Worm (Caenorhabditis elegans) whole organism, mixed stage, embryonic: ENCODE measurements around the gene srw-11.

Source experiments
- M03D4.4 ChIP-seq: sonication (generic microtip); optimal IDR thresholded peaks from 2 replicates; lab custom pipeline; 2017; ENCODE audit warnings: mild to moderate bottlenecking, missing genetic modification characterization, missing compliant biosample characterization
- bed-3 ChIP-seq: fragments of 200-800 bp; sonication (Bioruptor generic); optimal IDR thresholded peaks from 3 replicates; lab custom pipeline; 2018; ENCODE audit warnings: mild to moderate bottlenecking, missing genetic modification characterization, moderate library complexity, missing compliant biosample characterization
- blmp-1 ChIP-seq: fragments of 150-350 bp; optimal IDR thresholded peaks from 2 replicates; lab custom pipeline; 2014; ENCODE audit warnings: missing biosample characterization, missing genetic modification characterization
- ceh-39 ChIP-seq: fragments of 150-350 bp; optimal IDR thresholded peaks from 2 replicates; lab custom pipeline; 2014; ENCODE audit warnings: missing biosample characterization, missing genetic modification characterization
- ceh-43 ChIP-seq: fragments of 200-800 bp; sonication (Bioruptor generic); optimal IDR thresholded peaks from 2 replicates; lab custom pipeline; 2018; ENCODE audit warnings: mild to moderate bottlenecking, missing genetic modification characterization, moderate library complexity, missing compliant biosample characterization
- cnd-1 ChIP-seq: fragments of 200-800 bp; sonication (Bioruptor generic); optimal IDR thresholded peaks from 2 replicates; lab custom pipeline; 2018; ENCODE audit warnings: mild to moderate bottlenecking, missing genetic modification characterization, missing compliant biosample characterization
- elt-1 ChIP-seq: sonication (generic microtip); optimal IDR thresholded peaks from 2 replicates; lab custom pipeline; 2017; ENCODE audit warnings: missing genetic modification characterization, mild to moderate bottlenecking, missing compliant biosample characterization, antibody characterized with exemption, moderate library complexity, borderline replicate concordance; ENCODE audit not compliant: insufficient read depth
- elt-3 ChIP-seq: fragments of 150-350 bp; optimal IDR thresholded peaks from 2 replicates; lab custom pipeline; 2014; ENCODE audit warnings: missing biosample characterization, missing genetic modification characterization
- flh-1 ChIP-seq: fragments of 200-800 bp; sonication (Bioruptor generic); optimal IDR thresholded peaks from 2 replicates; lab custom pipeline; 2018; ENCODE audit warnings: mild to moderate bottlenecking, missing genetic modification characterization, moderate library complexity, missing compliant biosample characterization
- ham-2 ChIP-seq: fragments of 200-800 bp; sonication (Bioruptor generic); optimal IDR thresholded peaks from 2 replicates; lab custom pipeline; 2018; ENCODE audit warnings: mild to moderate bottlenecking, missing genetic modification characterization, missing compliant biosample characterization
- hlh-1 ChIP-seq: fragments of 150-350 bp; optimal IDR thresholded peaks from 2 replicates; lab custom pipeline; 2014; ENCODE audit warnings: missing biosample characterization, missing genetic modification reagents, missing genetic modification characterization
- lin-13 ChIP-seq: fragments of 150-350 bp; optimal IDR thresholded peaks from 2 replicates; lab custom pipeline; 2014; ENCODE audit warnings: missing biosample characterization, missing genetic modification characterization
- mab-5 ChIP-seq: fragments of 150-350 bp; optimal IDR thresholded peaks from 2 replicates; lab custom pipeline; 2014; ENCODE audit warnings: missing biosample characterization, missing genetic modification characterization
- mep-1 ChIP-seq: fragments of 150-350 bp; optimal IDR thresholded peaks from 2 replicates; lab custom pipeline; 2017; ENCODE audit warnings: missing biosample characterization, missing genetic modification reagents, missing genetic modification characterization, inconsistent platforms
- mls-2 ChIP-seq: sonication (generic microtip); optimal IDR thresholded peaks from 2 replicates; lab custom pipeline; 2016; ENCODE audit warnings: mild to moderate bottlenecking, missing genetic modification characterization, moderate library complexity, missing compliant biosample characterization
- nhr-12 ChIP-seq: fragments of 150-350 bp; optimal IDR thresholded peaks from 2 replicates; lab custom pipeline; 2014; ENCODE audit warnings: missing biosample characterization, missing genetic modification characterization
- nhr-2 ChIP-seq: fragments of 150-350 bp; optimal IDR thresholded peaks from 2 replicates; lab custom pipeline; 2014; ENCODE audit warnings: missing biosample characterization, missing genetic modification characterization
- nhr-237 ChIP-seq: fragments of 150-350 bp; optimal IDR thresholded peaks from 2 replicates; lab custom pipeline; 2014; ENCODE audit warnings: missing biosample characterization, missing genetic modification characterization
- nhr-28 ChIP-seq: fragments of 150-350 bp; optimal IDR thresholded peaks from 2 replicates; lab custom pipeline; 2014; ENCODE audit warnings: missing biosample characterization, missing genetic modification characterization
- nhr-76 ChIP-seq: sonication (generic microtip); optimal IDR thresholded peaks from 2 replicates; lab custom pipeline; 2017; ENCODE audit warnings: missing biosample characterization, missing genetic modification characterization
- pha-4 ChIP-seq: fragments of 150-350 bp; optimal IDR thresholded peaks from 2 replicates; lab custom pipeline; 2018; ENCODE audit warnings: missing biosample characterization, missing genetic modification reagents, missing genetic modification characterization
- sem-2 ChIP-seq: fragments of 200-800 bp; sonication (Bioruptor generic); optimal IDR thresholded peaks from 2 replicates; lab custom pipeline; 2018; ENCODE audit warnings: mild to moderate bottlenecking, missing genetic modification characterization, missing compliant biosample characterization
- snpc-4 ChIP-seq: fragments of 150-350 bp; optimal IDR thresholded peaks from 2 replicates; lab custom pipeline; 2014; ENCODE audit warnings: missing biosample characterization, missing genetic modification characterization
- sptf-1 ChIP-seq: sonication (generic microtip); optimal IDR thresholded peaks from 2 replicates; lab custom pipeline; 2017; ENCODE audit warnings: mild to moderate bottlenecking, missing genetic modification characterization, moderate library complexity, missing compliant biosample characterization
- tbx-8 ChIP-seq: fragments of 200-800 bp; sonication (Bioruptor generic); optimal IDR thresholded peaks from 2 replicates; lab custom pipeline; 2018; ENCODE audit warnings: mild to moderate bottlenecking, missing genetic modification characterization, moderate library complexity, missing compliant biosample characterization
- unc-120 ChIP-seq: sonication (generic microtip); optimal IDR thresholded peaks from 2 replicates; lab custom pipeline; 2017; ENCODE audit warnings: missing genetic modification characterization, missing compliant biosample characterization; ENCODE audit not compliant: poor library complexity, severe bottlenecking
- unc-39 ChIP-seq: fragments of 150-350 bp; optimal IDR thresholded peaks from 2 replicates; lab custom pipeline; 2014; ENCODE audit warnings: missing biosample characterization, missing genetic modification characterization
- unc-62 ChIP-seq: fragments of 150-350 bp; optimal IDR thresholded peaks from 2 replicates; lab custom pipeline; 2014; ENCODE audit warnings: missing biosample characterization, missing genetic modification reagents, missing genetic modification characterization
- zip-8 ChIP-seq: fragments of 150-350 bp; optimal IDR thresholded peaks from 2 replicates; lab custom pipeline; 2014; ENCODE audit warnings: missing biosample characterization, missing genetic modification characterization
- ztf-11 ChIP-seq: fragments of 150-350 bp; optimal IDR thresholded peaks from 2 replicates; lab custom pipeline; 2014; ENCODE audit warnings: missing biosample characterization, missing genetic modification characterization

srw-11 gene

DNA sequence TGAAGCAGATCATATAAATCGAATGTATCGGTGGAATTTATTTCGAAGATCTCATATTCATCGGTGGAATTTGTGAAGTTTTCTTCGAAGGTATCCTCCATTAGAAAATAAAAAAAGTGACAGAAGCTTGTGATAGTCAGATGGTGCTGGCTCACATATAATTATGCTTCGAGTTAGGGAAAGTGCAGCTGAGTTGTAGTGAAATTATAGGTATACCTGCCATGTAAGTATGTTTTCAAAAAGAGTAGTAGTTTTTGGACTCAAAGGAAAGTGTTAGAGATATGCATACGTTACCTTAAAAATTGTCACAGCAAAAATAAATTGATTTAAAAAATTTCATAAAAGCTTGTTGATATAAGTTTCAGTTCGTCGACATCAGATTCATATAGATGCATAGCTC, at the start of gene srw-11:
Gene srw-11, minus strand, starts transcription at position 101 of the 400 bp plus-strand sequence.
- TF ChIP-seq mep-1 (tag; lab: Kevin White, UChicago): no peak
- TF ChIP-seq nhr-2 (tag; lab: Kevin White, UChicago): no peak
- no peak for TF ChIP-seq nhr-76 (tag; lab: Kevin White, UChicago)
- TF ChIP-seq unc-120 (tag; lab: Kevin White, UChicago): no peak
- no peak for TF ChIP-seq ceh-43 (GFP tag; lab: Kevin White, UChicago)
- no peak for TF ChIP-seq sem-2 (GFP tag; lab: Kevin White, UChicago)
- TF ChIP-seq sptf-1 (tag; lab: Kevin White, UChicago): no peak
- no peak for TF ChIP-seq M03D4.4
- TF ChIP-seq blmp-1 (tag; lab: Kevin White, UChicago): no peak
- TF ChIP-seq flh-1 (GFP tag; lab: Kevin White, UChicago): no peak
- TF ChIP-seq bed-3 (GFP tag; lab: Kevin White, UChicago): no peak
- TF ChIP-seq nhr-12 (tag; lab: Kevin White, UChicago): no peak
- TF ChIP-seq elt-1 (tag; lab: Kevin White, UChicago): no peak
- TF ChIP-seq nhr-28 (tag; lab: Kevin White, UChicago): no peak
- no peak for TF ChIP-seq unc-39
- no peak for TF ChIP-seq snpc-4 (tag; lab: Kevin White, UChicago)
- no peak for TF ChIP-seq unc-62
- no peak for TF ChIP-seq lin-13
- TF ChIP-seq tbx-8: no peak
- TF ChIP-seq, all 35 proteins: peak for 0

DNA sequence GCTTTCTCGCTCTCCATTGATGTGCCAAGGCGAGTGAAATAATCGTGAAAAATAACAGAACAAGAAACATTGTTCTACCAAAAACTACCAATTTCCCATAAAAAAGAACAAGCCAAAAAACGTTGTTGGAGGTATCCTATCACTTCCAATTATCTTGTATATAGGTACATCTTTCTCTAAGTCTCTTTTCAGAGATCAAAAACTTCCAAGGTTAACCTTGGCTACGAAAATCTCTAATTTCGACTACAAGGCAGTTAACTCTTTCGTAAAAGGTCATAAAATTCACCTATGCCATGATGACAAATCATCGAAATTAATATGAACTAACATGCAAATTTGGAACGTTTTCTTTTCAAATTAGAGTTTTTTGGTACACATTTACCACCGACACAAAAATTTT, 47.7 kb upstream of the srw-11 start, which contains the start of gene cyp-34A1:
Gene cyp-34A1, minus strand, starts transcription at position 101 of the 400 bp plus-strand sequence.
- TF ChIP-seq M03D4.4 (no peak), unc-39 (no peak), nhr-28 (tag; lab: Kevin White, UChicago) (no peak), blmp-1 (tag; lab: Kevin White, UChicago) (no peak), mab-5 (tag; lab: Kevin White, UChicago) (no peak), ceh-39 (tag; lab: Kevin White, UChicago) (no peak), unc-62 (no peak), snpc-4 (tag; lab: Kevin White, UChicago) (no peak), mls-2 (tag; lab: Kevin White, UChicago) (no peak), flh-1 (GFP tag; lab: Kevin White, UChicago) (no peak), ceh-43 (GFP tag; lab: Kevin White, UChicago) (no peak), elt-1 (tag; lab: Kevin White, UChicago) (no peak)

DNA sequence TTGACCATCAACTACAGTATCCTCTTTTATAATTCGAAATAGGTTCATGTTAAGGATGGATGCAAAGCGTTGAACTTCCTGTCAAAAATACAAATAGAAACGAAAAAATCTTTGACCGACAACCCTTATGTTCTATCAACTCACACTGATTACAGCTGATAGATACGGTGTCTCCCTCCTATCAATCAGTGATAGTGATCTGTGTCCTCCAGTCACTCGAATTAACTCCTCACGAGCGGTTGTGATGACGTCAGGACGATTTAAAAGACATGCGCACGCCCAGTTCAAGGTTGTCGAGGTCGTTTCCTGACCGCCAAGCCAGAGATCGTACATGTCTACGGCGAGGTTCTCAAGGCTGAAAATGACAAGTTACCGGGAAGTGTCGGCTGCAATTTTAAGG, 45.9 kb upstream of the srw-11 start:
- no peak for TF ChIP-seq nhr-12 (tag; lab: Kevin White, UChicago)
- no peak for TF ChIP-seq nhr-2 (tag; lab: Kevin White, UChicago)
- no peak for TF ChIP-seq sem-2 (GFP tag; lab: Kevin White, UChicago)
- TF ChIP-seq unc-120 (tag; lab: Kevin White, UChicago): no peak
- no peak for TF ChIP-seq lin-13
- no peak for TF ChIP-seq mep-1 (tag; lab: Kevin White, UChicago)
- TF ChIP-seq unc-39: no peak
- no peak for TF ChIP-seq elt-3 (tag; lab: Kevin White, UChicago)
- TF ChIP-seq cnd-1: no peak
- no peak for TF ChIP-seq mls-2 (tag; lab: Kevin White, UChicago)
- no peak for TF ChIP-seq ceh-39 (tag; lab: Kevin White, UChicago)
- no peak for TF ChIP-seq zip-8 (tag; lab: Kevin White, UChicago)
- TF ChIP-seq nhr-28 (tag; lab: Kevin White, UChicago): no peak
- TF ChIP-seq elt-1 (tag; lab: Kevin White, UChicago): no peak
- TF ChIP-seq, all 35 proteins: peak for 0

DNA sequence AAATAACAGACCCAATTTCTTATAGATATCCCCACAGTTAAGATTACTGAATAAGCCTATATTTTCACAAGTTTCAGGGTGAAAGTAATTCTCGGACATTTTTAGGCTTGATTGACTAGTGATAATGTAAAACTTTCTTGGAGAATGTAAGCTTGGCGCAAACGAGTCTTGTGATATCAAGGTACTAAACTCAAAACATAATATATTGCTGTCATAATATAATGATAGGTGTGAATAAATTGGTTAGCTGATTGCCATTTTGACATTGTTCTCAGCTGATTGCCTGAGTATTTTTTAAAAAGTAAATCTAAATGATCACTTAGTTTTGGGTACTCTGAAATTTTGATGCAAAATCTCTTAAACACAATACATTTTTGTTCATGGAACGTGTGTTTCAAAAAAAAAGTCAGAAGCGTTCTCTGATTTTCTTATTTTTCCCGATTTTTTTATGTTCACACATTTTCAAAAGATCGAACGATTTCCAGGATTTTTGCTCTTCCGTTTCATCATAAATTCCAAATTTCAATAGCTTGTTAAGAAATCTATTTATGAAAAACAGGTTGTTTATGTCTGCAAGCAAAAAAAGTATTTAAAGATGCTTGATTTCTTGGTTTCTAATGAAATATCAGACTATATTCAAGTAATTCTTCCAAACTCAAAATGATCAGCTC, 41.3 kb upstream of the srw-11 start, which contains the start of the genes srw-19 and srx-51:
Gene srw-19, minus strand, starts transcription at position 101 of the 671 bp plus-strand sequence.
Gene srx-51, plus strand, starts transcription at position 621 of the 671 bp plus-strand sequence.
- no peak for TF ChIP-seq flh-1 (GFP tag; lab: Kevin White, UChicago)
- TF ChIP-seq M03D4.4: no peak
- no peak for TF ChIP-seq ham-2
- TF ChIP-seq nhr-237: no peak
- no peak for TF ChIP-seq pha-4 (tag; lab: Kevin White, UChicago)
- TF ChIP-seq ztf-11 (tag; lab: Kevin White, UChicago): no peak
- TF ChIP-seq ceh-43 (GFP tag; lab: Kevin White, UChicago): no peak
- no peak for TF ChIP-seq cnd-1
- TF ChIP-seq snpc-4 (tag; lab: Kevin White, UChicago): no peak
- no peak for TF ChIP-seq unc-62
- TF ChIP-seq mls-2 (tag; lab: Kevin White, UChicago): no peak
- TF ChIP-seq hlh-1: no peak
